Fruit fly (Drosophila melanogaster): ENCODE data around the gene Brr2.

Gene Brr2

dm6 chr3L:15940823-15941222 lies 26.8 kb downstream of the Brr2 start (continued):
- TF ChIP-seq luna (GFP tag; optimal IDR thresholded peaks at IDR 0.05): no peak
- no peak for TF ChIP-seq Aef1 (GFP tag; IDR thresholded peaks at IDR 0.05)
- no peak for TF ChIP-seq NK7.1 (GFP tag; optimal IDR thresholded peaks at IDR 0.05)
- TF ChIP-seq Rx (GFP tag; IDR thresholded peaks at IDR 0.05): peak; percentile 16; the same call in 1 of the 2 replicates
- peak; percentile 74 for TF ChIP-seq gem (tag; optimal IDR thresholded peaks at IDR 0.05)
- TF ChIP-seq CG10267 (tag; optimal IDR thresholded peaks at IDR 0.05): peak; percentile 48
- peak; percentile 79 for TF ChIP-seq dysf (GFP tag; IDR thresholded peaks at IDR 0.05)
- no peak for TF ChIP-seq CG10565 (GFP tag; optimal IDR thresholded peaks at IDR 0.05)
- TF ChIP-seq kay (GFP tag; optimal IDR thresholded peaks at IDR 0.05): no peak
- TF ChIP-seq cad (GFP tag; optimal IDR thresholded peaks at IDR 0.05): no peak
- TF ChIP-seq chinmo (GFP tag; IDR thresholded peaks at IDR 0.05; ENCODE audit: partially characterized antibody): no peak
- peak; percentile 24; the same call in 1 of the 2 replicates for TF ChIP-seq CG14667 (GFP tag; IDR thresholded peaks at IDR 0.05)
- peak; percentile 43 for TF ChIP-seq CG9817 (tag; optimal IDR thresholded peaks at IDR 0.05)
- no peak for TF ChIP-seq Lim3 (GFP tag; IDR thresholded peaks at IDR 0.05)
- TF ChIP-seq Max (GFP tag; optimal IDR thresholded peaks at IDR 0.05): peak; percentile 34
- no peak for TF ChIP-seq CG10321 (GFP tag; IDR thresholded peaks at IDR 0.05)
- no peak for TF ChIP-seq CG3838 (GFP tag; optimal IDR thresholded peaks at IDR 0.05)
- TF ChIP-seq her (GFP tag; optimal IDR thresholded peaks at IDR 0.05): no peak
- no peak for TF ChIP-seq inv (GFP tag; IDR thresholded peaks at IDR 0.05; ENCODE audit: partially characterized antibody)
- no peak for TF ChIP-seq Lpt (GFP tag; optimal IDR thresholded peaks at IDR 0.05)
- TF ChIP-seq lbe (GFP tag; optimal IDR thresholded peaks at IDR 0.05): peak; percentile 69
- TF ChIP-seq sqz (GFP tag; optimal IDR thresholded peaks at IDR 0.05): no peak
- TF ChIP-seq ranshi (GFP tag; IDR thresholded peaks at IDR 0.05): peak; percentile 68
- TF ChIP-seq CG2120 (GFP tag; optimal IDR thresholded peaks at IDR 0.05): peak; percentile 15
- no peak for TF ChIP-seq Hr78 (GFP tag; optimal IDR thresholded peaks at IDR 0.05)
- peak; percentile 33 for TF ChIP-seq bab2 (GFP tag; optimal IDR thresholded peaks at IDR 0.05)
- 0 out of 2 replicates have a peak, but pooled peaks have one; percentile 26 for TF ChIP-seq Oaz (GFP tag; IDR thresholded peaks at IDR 0.05)
- TF ChIP-seq crol (GFP tag; IDR thresholded peaks at IDR 0.05): no peak
- TF ChIP-seq lmd (GFP tag; IDR thresholded peaks at IDR 0.05): peak; percentile 55; the same call in 1 of the 2 replicates
- peak; percentile 73 for TF ChIP-seq CG18262 (tag; optimal IDR thresholded peaks at IDR 0.05)
- no peak for TF ChIP-seq CG2202 (tag; optimal IDR thresholded peaks at IDR 0.05)
- TF ChIP-seq CG34422 (GFP tag; IDR thresholded peaks at IDR 0.05): no peak; the same call in 2 of the 3 replicates
- TF ChIP-seq wdn (GFP tag; IDR thresholded peaks at IDR 0.05): no peak
- peak; percentile 36; the same call in 1 of the 2 replicates for TF ChIP-seq onecut (GFP tag; IDR thresholded peaks at IDR 0.05)
- TF ChIP-seq ttk (GFP tag; IDR thresholded peaks at IDR 0.05): peak; percentile 59
- TF ChIP-seq gfzf (GFP tag; optimal IDR thresholded peaks at IDR 0.05): no peak
- TF ChIP-seq pb (GFP tag; optimal IDR thresholded peaks at IDR 0.05): no peak
- TF ChIP-seq B-H2 (GFP tag; optimal IDR thresholded peaks at IDR 0.05): no peak
- peak; percentile 70 for TF ChIP-seq Xbp1 (GFP tag; optimal IDR thresholded peaks at IDR 0.05)
- no peak for TF ChIP-seq nerfin-2 (GFP tag; IDR thresholded peaks at IDR 0.05; ENCODE audit: partially characterized antibody)
- peak; percentile 31 for TF ChIP-seq Fer1 (GFP tag; optimal IDR thresholded peaks at IDR 0.05)
- peak; percentile 64 for TF ChIP-seq CG30403 (GFP tag; optimal IDR thresholded peaks at IDR 0.05)
- no peak for TF ChIP-seq seq (GFP tag; IDR thresholded peaks at IDR 0.05)
- TF ChIP-seq NC2α (GFP tag; optimal IDR thresholded peaks at IDR 0.05): no peak
- TF ChIP-seq phol (tag; optimal IDR thresholded peaks at IDR 0.05): peak; percentile 48
- no peak for TF ChIP-seq HLHmδ (GFP tag; optimal IDR thresholded peaks at IDR 0.05)
- TF ChIP-seq D (optimal IDR thresholded peaks at IDR 0.05): no peak
- peak; percentile 65 for TF ChIP-seq D (GFP tag; optimal IDR thresholded peaks at IDR 0.05)
- TF ChIP-seq CG6654 (GFP tag; optimal IDR thresholded peaks at IDR 0.05): peak; percentile 32
- peak; percentile 49 for TF ChIP-seq gcm (GFP tag; optimal IDR thresholded peaks at IDR 0.05)
- TF ChIP-seq CG1647 (GFP tag; optimal IDR thresholded peaks at IDR 0.05): peak; percentile 56
- TF ChIP-seq stwl (tag; optimal IDR thresholded peaks at IDR 0.05): no peak
